Fruit fly (Drosophila melanogaster): ENCODE results near the gene CG18259.

The CG18259 gene

dm6 chrX:18830396-18830795 lies 47.1 kb upstream of the CG18259 start, which contains the start of gene CG7101 (continued):
- TF ChIP-seq tin (GFP tag; optimal IDR thresholded peaks at IDR 0.05), result no peak
- TF ChIP-seq CHES-1-like (GFP tag; optimal IDR thresholded peaks at IDR 0.05), result no peak
- no peak for TF ChIP-seq CG11723 (GFP tag; optimal IDR thresholded peaks at IDR 0.05)
- no peak for TF ChIP-seq CG17829 (tag; optimal IDR thresholded peaks at IDR 0.05)
- no peak for TF ChIP-seq grn (GFP tag; optimal IDR thresholded peaks at IDR 0.05)
- TF ChIP-seq gfzf (GFP tag; optimal IDR thresholded peaks at IDR 0.05), result peak; percentile 70
- no peak for TF ChIP-seq disco-r (GFP tag; optimal IDR thresholded peaks at IDR 0.05)
- TF ChIP-seq Ets65A (GFP tag), result no peak
- peak; percentile 72 for TF ChIP-seq tna (GFP tag; IDR thresholded peaks at IDR 0.05; ENCODE audit: partially characterized antibody)
- TF ChIP-seq CG17359 (tag; optimal IDR thresholded peaks at IDR 0.05), result no peak
- TF ChIP-seq CG9215 (GFP tag; IDR thresholded peaks at IDR 0.05), result no peak
- no peak for TF ChIP-seq z (GFP tag; IDR thresholded peaks at IDR 0.05)
- TF ChIP-seq CG9817 (tag; optimal IDR thresholded peaks at IDR 0.05), result no peak
- no peak for TF ChIP-seq trem (tag; optimal IDR thresholded peaks at IDR 0.05)
- TF ChIP-seq Ada2b (GFP tag; IDR thresholded peaks at IDR 0.05), result no peak
- TF ChIP-seq CG15073 (GFP tag; optimal IDR thresholded peaks at IDR 0.05), result no peak
- no peak for TF ChIP-seq Abd-B (GFP tag; optimal IDR thresholded peaks at IDR 0.05)
- TF ChIP-seq CG10543 (GFP tag; optimal IDR thresholded peaks at IDR 0.05), result no peak
- TF ChIP-seq Rx (GFP tag; IDR thresholded peaks at IDR 0.05), result no peak
- no peak for TF ChIP-seq CG4730 (GFP tag; IDR thresholded peaks at IDR 0.05)
- no peak for TF ChIP-seq ERR (GFP tag; optimal IDR thresholded peaks at IDR 0.05)
- TF ChIP-seq Six4 (GFP tag; optimal IDR thresholded peaks at IDR 0.05), result no peak
- TF ChIP-seq Tbp (GFP tag; optimal IDR thresholded peaks at IDR 0.05), result no peak
- no peak for TF ChIP-seq emc (GFP tag; optimal IDR thresholded peaks at IDR 0.05)
- no peak for TF ChIP-seq CG17385 (GFP tag; optimal IDR thresholded peaks at IDR 0.05)
- TF ChIP-seq ewg (GFP tag; optimal IDR thresholded peaks at IDR 0.05), result no peak
- no peak for TF ChIP-seq h (optimal IDR thresholded peaks at IDR 0.05)
- TF ChIP-seq Dek (tag; optimal IDR thresholded peaks at IDR 0.05), result no peak
- TF ChIP-seq CG13287 (GFP tag; IDR thresholded peaks at IDR 0.05; ENCODE audit: partially characterized antibody), result peak; percentile 79
- TF ChIP-seq CG12155 (GFP tag; optimal IDR thresholded peaks at IDR 0.05), result no peak
- no peak for TF ChIP-seq Camta (GFP tag; optimal IDR thresholded peaks at IDR 0.05)
- TF ChIP-seq Med (GFP tag), result peak; percentile 62
- no peak for TF ChIP-seq hkb (optimal IDR thresholded peaks at IDR 0.05)
- no peak for TF ChIP-seq hkb (GFP tag; IDR thresholded peaks at IDR 0.05)
- no peak for TF ChIP-seq scrt (GFP tag; optimal IDR thresholded peaks at IDR 0.05)
- no peak for TF ChIP-seq vfl (GFP tag; optimal IDR thresholded peaks at IDR 0.05)
- no peak for TF ChIP-seq Bdp1 (GFP tag; optimal IDR thresholded peaks at IDR 0.05)
- no peak for TF ChIP-seq fd102C (GFP tag; optimal IDR thresholded peaks at IDR 0.05)
- TF ChIP-seq Dip3 (GFP tag; optimal IDR thresholded peaks at IDR 0.05), result no peak
- no peak for TF ChIP-seq Lim3 (GFP tag; IDR thresholded peaks at IDR 0.05)
- no peak for TF ChIP-seq CG31388 (GFP tag; optimal IDR thresholded peaks at IDR 0.05)
- no peak for TF ChIP-seq Aef1 (GFP tag; IDR thresholded peaks at IDR 0.05)
- TF ChIP-seq CG11456 (GFP tag; IDR thresholded peaks at IDR 0.05), result no peak

dm6 chrX:18814944-18815343 lies 31.6 kb upstream of the CG18259 start:
- TF ChIP-seq Spps (tag; optimal IDR thresholded peaks at IDR 0.05) (no peak), fd3F (GFP tag; optimal IDR thresholded peaks at IDR 0.05) (no peak), caup (GFP tag; optimal IDR thresholded peaks at IDR 0.05; ENCODE audit: severe bottlenecking) (no peak), CG17612 (GFP tag; IDR thresholded peaks at IDR 0.05) (peak; percentile 77), Hr78 (GFP tag; optimal IDR thresholded peaks at IDR 0.05) (no peak), CG8290 (GFP tag; optimal IDR thresholded peaks at IDR 0.05) (peak; percentile 96), CG8290 (tag; optimal IDR thresholded peaks at IDR 0.05) (peak; percentile 78 to 99)

Data from whole organism, embryonic.